Worm (Caenorhabditis elegans) whole organism, L1 larva: Measurements from ENCODE around the gene D1054.9.
A peak's percentile ranks its signal among the peaks of the same experiment; 100 is the strongest.

Experiments used
- C04F5.9 ChIP-seq: sonication (generic microtip); optimal IDR thresholded peaks from 2 replicates; lab custom pipeline; 2016; ENCODE audit warnings: missing genetic modification characterization, missing compliant biosample characterization
- C16A3.4 ChIP-seq: fragments of 150-350 bp; optimal IDR thresholded peaks from 2 replicates; lab custom pipeline; 2014; ENCODE audit warnings: missing biosample characterization, missing genetic modification characterization
- C34B4.2 ChIP-seq: sonication (generic microtip); optimal IDR thresholded peaks from 2 replicates; lab custom pipeline; 2017; ENCODE audit warnings: mild to moderate bottlenecking, missing genetic modification characterization, missing compliant biosample characterization
- aha-1 ChIP-seq: fragments of 150-350 bp; optimal IDR thresholded peaks from 2 replicates; lab custom pipeline; 2014; ENCODE audit warnings: missing biosample characterization, missing genetic modification characterization
- alr-1 ChIP-seq: fragments of 200-800 bp; sonication (Bioruptor generic); optimal IDR thresholded peaks from 2 replicates; lab custom pipeline; 2018; ENCODE audit warnings: borderline replicate concordance, mild to moderate bottlenecking, missing genetic modification characterization, missing compliant biosample characterization
- ama-1 ChIP-seq: fragments of 150-350 bp; optimal IDR thresholded peaks from 2 replicates; lab custom pipeline; 2014
- blmp-1 ChIP-seq: fragments of 150-350 bp; optimal IDR thresholded peaks from 2 replicates; lab custom pipeline; 2014; ENCODE audit warnings: missing biosample characterization, missing genetic modification characterization
- ceh-8 ChIP-seq: fragments of 200-800 bp; sonication (Bioruptor generic); optimal IDR thresholded peaks from 2 replicates; lab custom pipeline; 2018; ENCODE audit warnings: mild to moderate bottlenecking, missing genetic modification characterization, moderate library complexity, missing compliant biosample characterization
- ceh-82 ChIP-seq, 3 experiments: fragments of 150-350 bp in 1 of 3; sonication (generic microtip) in 2 of 3; optimal IDR thresholded peaks; 2 replicates each; lab custom pipeline; 2014 to 2017; ENCODE audit warnings: missing biosample characterization in 3 of 3, missing genetic modification characterization in 3 of 3
- efl-1 ChIP-seq, 4 experiments: fragments of 150-350 bp; optimal IDR thresholded peaks in 3 of 4; peaks in 1 of 4; 1 replicate in 1 of 4; 2 replicates in 3 of 4; lab custom pipeline; 2014; ENCODE audit warnings: missing biosample characterization in 2 of 4, missing genetic modification characterization in 2 of 4, missing genetic modification reagents in 2 of 4
- elt-2 ChIP-seq: sonication (generic microtip); optimal IDR thresholded peaks from 2 replicates; lab custom pipeline; 2016; ENCODE audit warnings: missing genetic modification characterization, mild to moderate bottlenecking, inconsistent platforms, missing compliant biosample characterization, missing genetic modification reagents
- elt-3 ChIP-seq, 6 experiments: fragments of 150-350 bp in 1 of 6; sonication (generic microtip); optimal IDR thresholded peaks; 2 replicates each; lab custom pipeline; 2017 to 2018; ENCODE audit warnings: missing biosample characterization in 6 of 6, missing genetic modification characterization in 6 of 6, inconsistent platforms in 1 of 6
- fkh-10 ChIP-seq: sonication (generic microtip); optimal IDR thresholded peaks from 2 replicates; lab custom pipeline; 2017; ENCODE audit warnings: missing biosample characterization, missing genetic modification reagents, missing genetic modification characterization
- fkh-4 ChIP-seq: sonication (generic microtip); optimal IDR thresholded peaks from 2 replicates; lab custom pipeline; 2016; ENCODE audit warnings: missing compliant biosample characterization, missing genetic modification characterization, borderline replicate concordance
- fos-1 ChIP-seq: fragments of 150-350 bp; optimal IDR thresholded peaks from 2 replicates; lab custom pipeline; 2014; ENCODE audit warnings: missing biosample characterization, missing genetic modification characterization
- grh-1 ChIP-seq: fragments of 200-800 bp; sonication (Bioruptor generic); IDR thresholded peaks from 2 replicates; pipeline ENCODE4 v1.3.6; 2022; ENCODE audit warnings: missing genetic modification reagents, missing genetic modification characterization, missing compliant biosample characterization
- hlh-17 ChIP-seq: fragments of 200-800 bp; sonication (Bioruptor generic); optimal IDR thresholded peaks from 2 replicates; lab custom pipeline; 2018; ENCODE audit warnings: missing genetic modification characterization, mild to moderate bottlenecking, missing compliant biosample characterization, moderate library complexity, borderline replicate concordance
- hlh-4 ChIP-seq: sonication (generic microtip); optimal IDR thresholded peaks from 2 replicates; lab custom pipeline; 2016; ENCODE audit warnings: mild to moderate bottlenecking, missing genetic modification characterization, missing compliant biosample characterization
- hpl-2 ChIP-seq: fragments of 150-350 bp; optimal IDR thresholded peaks from 2 replicates; lab custom pipeline; 2014; ENCODE audit warnings: missing biosample characterization, missing genetic modification reagents, missing genetic modification characterization
- irx-1 ChIP-seq: sonication (generic microtip); optimal IDR thresholded peaks from 2 replicates; lab custom pipeline; 2016; ENCODE audit warnings: missing genetic modification characterization, missing compliant biosample characterization
- isw-1 ChIP-seq: fragments of 200-800 bp; sonication (Bioruptor generic); IDR thresholded peaks from 2 replicates; pipeline ENCODE4 v1.3.6; 2022; ENCODE audit warnings: missing genetic modification characterization, missing compliant biosample characterization
- jun-1 ChIP-seq: fragments of 150-350 bp; optimal IDR thresholded peaks from 2 replicates; lab custom pipeline; 2014; ENCODE audit warnings: missing biosample characterization, missing genetic modification reagents, missing genetic modification characterization
- lin-13 ChIP-seq: fragments of 150-350 bp; optimal IDR thresholded peaks from 2 replicates; lab custom pipeline; 2014; ENCODE audit warnings: missing biosample characterization, missing genetic modification reagents, missing genetic modification characterization
- lin-14 ChIP-seq: fragments of 200-800 bp; sonication (Bioruptor generic); optimal IDR thresholded peaks from 2 replicates; lab custom pipeline; 2018; ENCODE audit warnings: mild to moderate bottlenecking, missing genetic modification characterization, moderate library complexity, missing compliant biosample characterization
- lin-35 ChIP-seq, 2 experiments: fragments of 150-350 bp; optimal IDR thresholded peaks; 2 replicates each; lab custom pipeline; 2014; ENCODE audit warnings: missing biosample characterization in 2 of 2, missing genetic modification characterization in 2 of 2, missing genetic modification reagents in 2 of 2
- mab-9 ChIP-seq: fragments of 200-800 bp; sonication (Bioruptor generic); IDR thresholded peaks from 2 replicates; pipeline ENCODE4 v1.3.6; 2022; ENCODE audit warnings: missing genetic modification reagents, missing genetic modification characterization, missing compliant biosample characterization
- mef-2 ChIP-seq: fragments of 150-350 bp; optimal IDR thresholded peaks from 2 replicates; lab custom pipeline; 2014; ENCODE audit warnings: missing biosample characterization, missing genetic modification characterization
- nhr-47 ChIP-seq: sonication (generic microtip); optimal IDR thresholded peaks from 2 replicates; lab custom pipeline; 2016; ENCODE audit warnings: mild to moderate bottlenecking, missing genetic modification characterization, moderate library complexity, missing compliant biosample characterization
- nhr-71 ChIP-seq: sonication (generic microtip); optimal IDR thresholded peaks from 2 replicates; lab custom pipeline; 2016; ENCODE audit warnings: mild to moderate bottlenecking, missing genetic modification characterization, moderate library complexity, missing compliant biosample characterization
- nhr-77 ChIP-seq: fragments of 150-350 bp; optimal IDR thresholded peaks from 2 replicates; lab custom pipeline; 2014; ENCODE audit warnings: missing biosample characterization, missing genetic modification characterization
- nhr-84 ChIP-seq: sonication (generic microtip); optimal IDR thresholded peaks from 2 replicates; lab custom pipeline; 2017; ENCODE audit warnings: missing biosample characterization, missing genetic modification characterization
- nhr-85 ChIP-seq: sonication (generic microtip); peaks from one replicate; lab custom pipeline; 2016; ENCODE audit warnings: missing genetic modification characterization, inconsistent platforms, missing compliant biosample characterization
- pax-3 ChIP-seq: fragments of 200-800 bp; sonication (Bioruptor generic); optimal IDR thresholded peaks from 2 replicates; lab custom pipeline; 2018; ENCODE audit warnings: mild to moderate bottlenecking, missing genetic modification characterization, moderate library complexity, missing compliant biosample characterization
- pqm-1 ChIP-seq: sonication (generic microtip); optimal IDR thresholded peaks from 3 replicates; lab custom pipeline; 2017; ENCODE audit warnings: missing biosample characterization, missing genetic modification characterization
- rnt-1 ChIP-seq: sonication (generic microtip); optimal IDR thresholded peaks from 2 replicates; lab custom pipeline; 2016; ENCODE audit warnings: mild to moderate bottlenecking, missing genetic modification characterization, moderate library complexity, missing compliant biosample characterization
- skn-1 ChIP-seq: fragments of 150-350 bp; optimal IDR thresholded peaks from 2 replicates; lab custom pipeline; 2014; ENCODE audit warnings: missing biosample characterization, missing genetic modification characterization
- snu-23 ChIP-seq: sonication (generic microtip); optimal IDR thresholded peaks from 2 replicates; lab custom pipeline; 2016; ENCODE audit warnings: missing genetic modification characterization, missing compliant biosample characterization
- sptf-1 ChIP-seq: fragments of 150-350 bp; optimal IDR thresholded peaks from 2 replicates; lab custom pipeline; 2014; ENCODE audit warnings: missing biosample characterization, missing genetic modification characterization
- tlp-1 ChIP-seq: fragments of 150-350 bp; optimal IDR thresholded peaks from 2 replicates; lab custom pipeline; 2014; ENCODE audit warnings: missing biosample characterization, missing genetic modification characterization
- unc-62 ChIP-seq: fragments of 150-350 bp; optimal IDR thresholded peaks from 2 replicates; lab custom pipeline; 2014; ENCODE audit warnings: missing biosample characterization, missing genetic modification reagents, missing genetic modification characterization
- unc-86 ChIP-seq: sonication (generic microtip); optimal IDR thresholded peaks from 2 replicates; lab custom pipeline; 2016; ENCODE audit warnings: missing genetic modification characterization, missing compliant biosample characterization
- xbp-1 ChIP-seq: sonication (generic microtip); optimal IDR thresholded peaks from 2 replicates; lab custom pipeline; 2016; ENCODE audit warnings: missing genetic modification characterization, missing compliant biosample characterization
- zip-4 ChIP-seq: fragments of 200-800 bp; sonication (Bioruptor generic); optimal IDR thresholded peaks from 2 replicates; lab custom pipeline; 2018; ENCODE audit warnings: mild to moderate bottlenecking, missing genetic modification characterization, moderate library complexity, missing compliant biosample characterization
- ztf-11 ChIP-seq, 2 experiments: sonication (generic microtip); optimal IDR thresholded peaks; 2 replicates each; lab custom pipeline; 2016 to 2017; ENCODE audit warnings: missing genetic modification characterization in 2 of 2, missing biosample characterization in 1 of 2, missing compliant biosample characterization in 1 of 2
- ztf-4 ChIP-seq: fragments of 150-350 bp; optimal IDR thresholded peaks from 2 replicates; lab custom pipeline; 2014; ENCODE audit warnings: missing biosample characterization, missing genetic modification characterization

Gene D1054.9

DNA sequence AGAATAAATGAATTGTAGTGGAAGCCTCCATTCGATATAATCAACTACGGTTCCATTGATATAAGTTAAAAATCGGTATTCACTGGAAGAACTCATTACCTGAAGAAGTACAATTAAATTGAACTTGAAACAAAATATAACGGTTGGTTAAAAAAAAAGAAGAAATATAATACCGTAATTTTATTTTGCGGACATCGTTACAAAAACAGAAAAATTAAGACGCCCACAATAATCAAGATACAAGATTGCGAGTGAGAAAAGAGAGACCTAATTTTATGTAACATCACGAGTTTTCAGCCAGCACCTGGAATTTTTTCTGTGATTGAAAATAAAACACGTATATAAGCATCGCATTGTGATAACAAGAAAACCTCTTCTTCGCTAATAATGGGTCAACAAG is 28.2 kb downstream of the D1054.9 start, which contains the start of gene sre-6:
TSS of gene sre-6 (minus strand) at position 101 of the 400 bp plus-strand sequence.
- no peak for TF ChIP-seq efl-1 (optimal IDR thresholded peaks at IDR 0.05; lab: Kevin White, UChicago)
- peak in 1 of 2 experiments; percentile 8 for TF ChIP-seq efl-1 (GFP tag; optimal IDR thresholded peaks at IDR 0.05 in 1 of 2; lab: Kevin White, UChicago)
- TF ChIP-seq irx-1 (tag; lab: Kevin White, UChicago) = no peak
- TF ChIP-seq elt-2 (tag; lab: Kevin White, UChicago) = peak; percentile 26

DNA sequence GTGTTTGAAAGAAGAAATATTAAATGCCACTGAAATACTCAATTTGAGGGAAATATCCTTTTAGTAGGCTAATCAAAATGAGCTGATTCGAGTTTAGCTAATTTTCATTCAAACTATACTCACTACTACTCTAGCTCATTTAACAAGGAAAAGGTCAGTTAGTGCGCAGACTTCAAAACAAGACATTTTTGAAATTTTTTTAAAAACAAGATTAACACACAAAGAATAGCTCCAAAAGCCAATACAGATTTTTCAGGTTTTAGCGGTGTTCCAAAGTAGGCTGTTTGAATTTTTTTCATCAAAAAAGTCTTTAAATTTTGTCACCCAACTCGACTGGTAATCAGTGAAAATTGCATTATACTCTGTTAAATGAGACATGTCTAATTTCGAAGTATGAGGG is 30.0 kb downstream of the D1054.9 start:
- TF ChIP-seq hlh-17 (GFP tag; lab: Kevin White, UChicago) = no peak
- TF ChIP-seq snu-23 (GFP tag; lab: Kevin White, UChicago) = no peak
- no peak for TF ChIP-seq ceh-82 (tag; optimal IDR thresholded peaks at IDR 0.05; lab: Kevin White, UChicago)
- no peak for TF ChIP-seq nhr-84
- no peak for TF ChIP-seq fkh-10 (GFP tag; lab: Kevin White, UChicago)
- no peak for TF ChIP-seq tlp-1 (tag; lab: Kevin White, UChicago)
- TF ChIP-seq ztf-4 = no peak
- TF ChIP-seq hpl-2 (GFP tag; lab: Kevin White, UChicago) = no peak
- no peak for TF ChIP-seq lin-14 (GFP tag; lab: Kevin White, UChicago)
- TF ChIP-seq hlh-4 (tag; lab: Kevin White, UChicago) = no peak
- TF ChIP-seq C16A3.4 (tag; lab: Kevin White, UChicago) = no peak
- no peak for TF ChIP-seq nhr-71

DNA sequence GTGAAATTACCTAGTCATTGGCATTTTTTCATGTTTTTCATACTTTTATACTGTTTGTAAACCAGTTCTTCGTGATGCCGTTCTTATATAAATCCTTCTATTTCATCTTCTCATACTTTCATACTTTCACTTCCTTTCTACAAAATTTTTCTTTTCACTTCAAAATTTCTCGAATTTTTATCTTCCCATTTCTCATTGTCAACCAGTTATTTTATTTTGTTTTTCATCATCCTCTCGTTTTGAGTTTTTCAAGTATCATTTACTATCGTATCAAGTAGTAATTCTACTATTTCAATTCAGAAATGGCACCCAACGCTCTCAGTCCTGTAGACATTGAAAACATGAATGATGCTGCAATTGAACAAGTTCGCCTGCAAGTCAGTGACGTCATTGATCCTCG is 32.2 kb downstream of the D1054.9 start, which contains the start of gene F28H7.8:
TSS of gene F28H7.8 (plus strand) at position 301 of the 400 bp plus-strand sequence.
- TF ChIP-seq nhr-85 (tag; lab: Kevin White, UChicago) (peak; percentile 61), skn-1 (no peak)
- TF ChIP-seq, all 84 proteins: peak for 1

DNA sequence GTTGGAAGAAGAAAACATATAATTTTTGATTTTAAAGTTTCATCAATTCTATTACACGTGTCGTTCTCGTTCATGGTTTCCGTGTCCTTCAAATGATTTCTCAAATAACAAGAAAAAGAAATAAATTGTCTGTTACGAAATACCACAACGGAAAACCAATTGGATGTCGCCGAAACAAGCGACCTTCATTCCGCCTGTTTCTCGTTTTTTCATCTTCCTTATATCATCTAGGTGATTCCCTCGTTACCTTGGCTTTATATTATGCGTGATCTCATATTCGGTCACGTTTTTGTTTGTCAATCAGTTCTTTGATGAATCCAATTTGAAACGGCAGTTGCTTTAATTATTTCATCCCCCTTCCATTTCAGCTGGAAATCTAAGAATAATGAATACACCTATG is 33.7 kb downstream of the D1054.9 start:
- TF ChIP-seq zip-4 (GFP tag; lab: Kevin White, UChicago) = peak; percentile 11
- TF ChIP-seq grh-1 (GFP tag; lab: Robert Waterston, UW) = no peak
- TF ChIP-seq hlh-17 (GFP tag; lab: Kevin White, UChicago) = no peak
- TF ChIP-seq unc-62 (GFP tag; lab: Kevin White, UChicago) = no peak
- no peak for TF ChIP-seq pqm-1
- TF ChIP-seq rnt-1 = no peak
- no peak for TF ChIP-seq efl-1 (optimal IDR thresholded peaks at IDR 0.05; lab: Kevin White, UChicago)
- no peak for TF ChIP-seq efl-1 (GFP tag; optimal IDR thresholded peaks at IDR 0.05 in 1 of 2; lab: Kevin White, UChicago)
- peak; percentile 86 for TF ChIP-seq lin-14 (GFP tag; lab: Kevin White, UChicago)
- TF ChIP-seq ceh-8 (GFP tag; lab: Kevin White, UChicago) = no peak
- TF ChIP-seq mab-9 = no peak
- peak; percentile 89 for TF ChIP-seq nhr-85 (tag; lab: Kevin White, UChicago)
- TF ChIP-seq unc-86 (tag; lab: Kevin White, UChicago) = no peak
- peak in 2 of 6 experiments; percentile 15 to 79 for TF ChIP-seq elt-3 (tag; optimal IDR thresholded peaks at IDR 0.05; lab: Kevin White, UChicago)
- TF ChIP-seq mef-2 (tag; lab: Kevin White, UChicago) = no peak
- no peak for TF ChIP-seq C04F5.9
- no peak for TF ChIP-seq lin-13 (GFP tag; lab: Kevin White, UChicago)
- no peak for TF ChIP-seq jun-1 (tag; lab: Kevin White, UChicago)
- no peak for TF ChIP-seq irx-1 (tag; lab: Kevin White, UChicago)
- peak; percentile 40 for TF ChIP-seq skn-1
- TF ChIP-seq nhr-77 (tag; lab: Kevin White, UChicago) = no peak
- no peak for TF ChIP-seq isw-1
- no peak for TF ChIP-seq hpl-2 (GFP tag; lab: Kevin White, UChicago)
- no peak for TF ChIP-seq pax-3 (tag; lab: Kevin White, UChicago)
- TF ChIP-seq lin-35 (GFP tag; optimal IDR thresholded peaks at IDR 0.05; lab: Kevin White, UChicago) = peak in 1 of 2 experiments; percentile 12
- TF ChIP-seq elt-2 (tag; lab: Kevin White, UChicago) = no peak
- TF ChIP-seq ztf-11 (tag; optimal IDR thresholded peaks at IDR 0.05; lab: Kevin White, UChicago) = no peak
- TF ChIP-seq fos-1 (tag; lab: Kevin White, UChicago) = no peak
- no peak for TF ChIP-seq fkh-10 (GFP tag; lab: Kevin White, UChicago)
- no peak for TF ChIP-seq C34B4.2
- TF ChIP-seq ama-1 (lab: Kevin White, UChicago) = no peak
- no peak for TF ChIP-seq alr-1
- TF ChIP-seq aha-1 = no peak
- no peak for TF ChIP-seq sptf-1 (tag; lab: Kevin White, UChicago)
- TF ChIP-seq fkh-4 = no peak
- peak; percentile 63 for TF ChIP-seq blmp-1 (tag; lab: Kevin White, UChicago)
- TF ChIP-seq snu-23 (GFP tag; lab: Kevin White, UChicago) = peak; percentile 50
- TF ChIP-seq nhr-47 (tag; lab: Kevin White, UChicago) = no peak
- peak; percentile 39 for TF ChIP-seq xbp-1
